Worm (Caenorhabditis elegans) whole organism, L1 larva: ENCODE measurements around the gene ZK1307.4.

Source experiments
- aly-2 ChIP-seq: fragments of 150-350 bp; optimal IDR thresholded peaks from 2 replicates; lab custom pipeline; 2014; ENCODE audit warnings: missing biosample characterization, missing genetic modification characterization
- ama-1 ChIP-seq: fragments of 150-350 bp; optimal IDR thresholded peaks from 2 replicates; lab custom pipeline; 2014
- ceh-8 ChIP-seq: fragments of 200-800 bp; sonication (Bioruptor generic); optimal IDR thresholded peaks from 2 replicates; lab custom pipeline; 2018; ENCODE audit warnings: mild to moderate bottlenecking, missing genetic modification characterization, moderate library complexity, missing compliant biosample characterization
- fkh-8 ChIP-seq: sonication (generic microtip); optimal IDR thresholded peaks from 2 replicates; lab custom pipeline; 2016; ENCODE audit warnings: mild to moderate bottlenecking, missing genetic modification characterization, missing compliant biosample characterization
- fos-1 ChIP-seq: fragments of 150-350 bp; optimal IDR thresholded peaks from 2 replicates; lab custom pipeline; 2014; ENCODE audit warnings: missing biosample characterization, missing genetic modification characterization
- mdl-1 ChIP-seq, 2 experiments: fragments of 150-350 bp; optimal IDR thresholded peaks; 2 replicates each; lab custom pipeline; 2014 to 2017; ENCODE audit warnings: missing biosample characterization in 2 of 2, missing genetic modification characterization in 2 of 2, inconsistent platforms in 1 of 2
- nhr-12 ChIP-seq: sonication (generic microtip); optimal IDR thresholded peaks from 2 replicates; lab custom pipeline; 2017; ENCODE audit warnings: missing biosample characterization, missing genetic modification characterization
- skn-1 ChIP-seq: fragments of 150-350 bp; optimal IDR thresholded peaks from 2 replicates; lab custom pipeline; 2014; ENCODE audit warnings: missing biosample characterization, missing genetic modification characterization
- snpc-4 ChIP-seq: fragments of 150-350 bp; optimal IDR thresholded peaks from 2 replicates; lab custom pipeline; 2014; ENCODE audit warnings: missing biosample characterization, missing genetic modification characterization
- vab-15 ChIP-seq: sonication (generic microtip); optimal IDR thresholded peaks from 2 replicates; lab custom pipeline; 2017; ENCODE audit warnings: missing genotype, mild to moderate bottlenecking, missing genetic modification characterization, missing compliant biosample characterization
- ztf-11 ChIP-seq, 2 experiments: sonication (generic microtip); optimal IDR thresholded peaks; 2 replicates each; lab custom pipeline; 2016 to 2017; ENCODE audit warnings: missing genetic modification characterization in 2 of 2, missing biosample characterization in 1 of 2, missing compliant biosample characterization in 1 of 2

DNA sequence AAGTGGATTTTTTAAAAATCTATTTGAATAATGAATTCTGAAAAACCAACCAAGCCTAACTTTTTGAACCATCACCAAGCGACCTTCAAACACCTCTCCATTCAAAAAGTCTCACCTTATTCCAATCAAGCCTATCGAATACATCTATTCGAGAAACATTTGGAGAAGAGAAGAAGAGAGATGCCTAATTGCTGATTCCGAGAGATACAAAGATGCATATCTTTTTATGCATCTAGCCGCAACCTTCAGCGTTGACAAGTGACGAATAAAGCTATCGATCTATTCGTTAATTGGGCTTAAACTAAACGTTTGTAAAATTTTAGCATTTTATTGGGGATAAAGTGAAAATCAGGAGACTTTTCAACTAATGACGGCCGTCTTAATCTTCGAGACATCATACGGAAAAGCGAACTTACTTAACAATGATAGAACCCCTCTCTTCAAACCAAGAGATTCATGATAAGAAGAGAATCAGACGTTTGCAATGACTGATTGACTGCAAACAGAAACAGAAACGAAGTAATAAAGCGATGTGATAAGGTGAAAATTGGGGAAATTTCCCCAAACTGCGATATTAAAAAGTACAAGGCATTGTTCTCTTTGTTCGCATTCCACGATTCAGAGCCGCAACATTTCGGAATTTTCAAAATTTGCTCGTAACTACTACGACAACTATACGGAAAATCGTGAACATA is 6.5 kb downstream of the ZK1307.4 start:
- TF ChIP-seq vab-15: no peak
- TF ChIP-seq ama-1 (lab: Kevin White, UChicago): no peak
- TF ChIP-seq nhr-12 (tag; lab: Kevin White, UChicago): no peak
- TF ChIP-seq ztf-11 (tag; optimal IDR thresholded peaks at IDR 0.05; lab: Kevin White, UChicago): no peak
- TF ChIP-seq mdl-1 (tag; optimal IDR thresholded peaks at IDR 0.05; lab: Kevin White, UChicago): no peak
- TF ChIP-seq snpc-4 (tag; lab: Kevin White, UChicago): no peak
- no peak for TF ChIP-seq skn-1 (tag; lab: Kevin White, UChicago)
- TF ChIP-seq ceh-8 (GFP tag; lab: Kevin White, UChicago): no peak
- TF ChIP-seq aly-2 (tag; lab: Kevin White, UChicago): no peak
- TF ChIP-seq fkh-8 (tag; lab: Kevin White, UChicago): no peak
- TF ChIP-seq fos-1 (tag; lab: Kevin White, UChicago): no peak
